Worm (Caenorhabditis elegans) whole organism, L1 larva: ENCODE results near the gene T26G10.4.
A peak's percentile ranks its signal among the peaks of the same experiment; 100 is the strongest.

ENCODE experiments used
- C16A3.4 ChIP-seq: fragments of 150-350 bp; optimal IDR thresholded peaks from 2 replicates; lab custom pipeline; 2014; ENCODE audit warnings: missing biosample characterization, missing genetic modification characterization
- C34B4.2 ChIP-seq: sonication (generic microtip); optimal IDR thresholded peaks from 2 replicates; lab custom pipeline; 2017; ENCODE audit warnings: mild to moderate bottlenecking, missing genetic modification characterization, missing compliant biosample characterization
- Y116A8C.19 ChIP-seq: sonication (generic microtip); optimal IDR thresholded peaks from 2 replicates; lab custom pipeline; 2016; ENCODE audit warnings: missing compliant biosample characterization, missing genetic modification characterization, borderline replicate concordance
- blmp-1 ChIP-seq: fragments of 150-350 bp; optimal IDR thresholded peaks from 2 replicates; lab custom pipeline; 2014; ENCODE audit warnings: missing biosample characterization, missing genetic modification characterization
- ceh-82 ChIP-seq, 3 experiments: fragments of 150-350 bp in 1 of 3; sonication (generic microtip) in 2 of 3; optimal IDR thresholded peaks; 2 replicates each; lab custom pipeline; 2014 to 2017; ENCODE audit warnings: missing biosample characterization in 3 of 3, missing genetic modification characterization in 3 of 3
- ceh-88 ChIP-seq: fragments of 200-800 bp; sonication (Bioruptor generic); IDR thresholded peaks from 2 replicates; pipeline ENCODE4 v1.3.6; 2022; ENCODE audit warnings: missing genetic modification characterization, missing compliant biosample characterization
- dpl-1 ChIP-seq, 3 experiments: fragments of 150-350 bp in 2 of 3; sonication (generic microtip) in 1 of 3; optimal IDR thresholded peaks; 2 replicates each; lab custom pipeline; 2014 to 2017; ENCODE audit warnings: missing biosample characterization in 3 of 3, missing genetic modification characterization in 3 of 3, missing genetic modification reagents in 3 of 3
- dsc-1 ChIP-seq: sonication (generic microtip); optimal IDR thresholded peaks from 2 replicates; lab custom pipeline; 2016; ENCODE audit warnings: mild to moderate bottlenecking, missing genetic modification characterization, missing compliant biosample characterization
- efl-1 ChIP-seq, 4 experiments: fragments of 150-350 bp; optimal IDR thresholded peaks in 3 of 4; peaks in 1 of 4; 1 replicate in 1 of 4; 2 replicates in 3 of 4; lab custom pipeline; 2014; ENCODE audit warnings: missing biosample characterization in 2 of 4, missing genetic modification characterization in 2 of 4, missing genetic modification reagents in 2 of 4
- efl-3 ChIP-seq: fragments of 200-800 bp; sonication (Bioruptor generic); optimal IDR thresholded peaks from 2 replicates; lab custom pipeline; 2018; ENCODE audit warnings: mild to moderate bottlenecking, missing genetic modification characterization, missing compliant biosample characterization
- egl-13 ChIP-seq: sonication (generic microtip); optimal IDR thresholded peaks from 2 replicates; lab custom pipeline; 2016; ENCODE audit warnings: missing genotype, missing genetic modification reagents, missing genetic modification characterization, missing compliant biosample characterization
- egl-27 ChIP-seq, 2 experiments: fragments of 150-350 bp in 1 of 2; sonication (generic microtip); optimal IDR thresholded peaks; 3 replicates each; lab custom pipeline; 2017 to 2018; ENCODE audit warnings: missing biosample characterization in 2 of 2, missing genetic modification characterization in 2 of 2, missing genetic modification reagents in 2 of 2
- elt-2 ChIP-seq: sonication (generic microtip); optimal IDR thresholded peaks from 2 replicates; lab custom pipeline; 2016; ENCODE audit warnings: missing genetic modification characterization, mild to moderate bottlenecking, inconsistent platforms, missing compliant biosample characterization, missing genetic modification reagents
- fkh-4 ChIP-seq: sonication (generic microtip); optimal IDR thresholded peaks from 2 replicates; lab custom pipeline; 2016; ENCODE audit warnings: missing compliant biosample characterization, missing genetic modification characterization, borderline replicate concordance
- fkh-8 ChIP-seq: sonication (generic microtip); optimal IDR thresholded peaks from 2 replicates; lab custom pipeline; 2016; ENCODE audit warnings: mild to moderate bottlenecking, missing genetic modification characterization, missing compliant biosample characterization
- fos-1 ChIP-seq: fragments of 150-350 bp; optimal IDR thresholded peaks from 2 replicates; lab custom pipeline; 2014; ENCODE audit warnings: missing biosample characterization, missing genetic modification characterization
- grh-1 ChIP-seq: fragments of 200-800 bp; sonication (Bioruptor generic); IDR thresholded peaks from 2 replicates; pipeline ENCODE4 v1.3.6; 2022; ENCODE audit warnings: missing genetic modification reagents, missing genetic modification characterization, missing compliant biosample characterization
- hlh-17 ChIP-seq: fragments of 200-800 bp; sonication (Bioruptor generic); optimal IDR thresholded peaks from 2 replicates; lab custom pipeline; 2018; ENCODE audit warnings: missing genetic modification characterization, mild to moderate bottlenecking, missing compliant biosample characterization, moderate library complexity, borderline replicate concordance
- hpl-2 ChIP-seq: fragments of 150-350 bp; optimal IDR thresholded peaks from 2 replicates; lab custom pipeline; 2014; ENCODE audit warnings: missing biosample characterization, missing genetic modification reagents, missing genetic modification characterization
- isw-1 ChIP-seq: fragments of 200-800 bp; sonication (Bioruptor generic); IDR thresholded peaks from 2 replicates; pipeline ENCODE4 v1.3.6; 2022; ENCODE audit warnings: missing genetic modification characterization, missing compliant biosample characterization
- lin-13 ChIP-seq: fragments of 150-350 bp; optimal IDR thresholded peaks from 2 replicates; lab custom pipeline; 2014; ENCODE audit warnings: missing biosample characterization, missing genetic modification reagents, missing genetic modification characterization
- lin-14 ChIP-seq: fragments of 200-800 bp; sonication (Bioruptor generic); optimal IDR thresholded peaks from 2 replicates; lab custom pipeline; 2018; ENCODE audit warnings: mild to moderate bottlenecking, missing genetic modification characterization, moderate library complexity, missing compliant biosample characterization
- lin-15B ChIP-seq: fragments of 150-350 bp; sonication (generic microtip); optimal IDR thresholded peaks from 3 replicates; lab custom pipeline; 2014; ENCODE audit warnings: missing biosample characterization, missing genetic modification characterization
- lin-35 ChIP-seq, 2 experiments: fragments of 150-350 bp; optimal IDR thresholded peaks; 2 replicates each; lab custom pipeline; 2014; ENCODE audit warnings: missing biosample characterization in 2 of 2, missing genetic modification characterization in 2 of 2, missing genetic modification reagents in 2 of 2
- lin-39 ChIP-seq: fragments of 150-350 bp; optimal IDR thresholded peaks from 2 replicates; lab custom pipeline; 2014; ENCODE audit warnings: missing biosample characterization, missing genetic modification reagents, missing genetic modification characterization
- lir-3 ChIP-seq: sonication (generic microtip); optimal IDR thresholded peaks from 2 replicates; lab custom pipeline; 2016; ENCODE audit warnings: mild to moderate bottlenecking, missing genetic modification characterization, moderate library complexity, missing compliant biosample characterization; ENCODE audit not compliant: poor library complexity
- lsy-2 ChIP-seq, 2 experiments: fragments of 150-350 bp; optimal IDR thresholded peaks; 2 replicates each; lab custom pipeline; 2014; ENCODE audit warnings: missing biosample characterization in 2 of 2, missing genetic modification characterization in 2 of 2
- mab-9 ChIP-seq: fragments of 200-800 bp; sonication (Bioruptor generic); IDR thresholded peaks from 2 replicates; pipeline ENCODE4 v1.3.6; 2022; ENCODE audit warnings: missing genetic modification reagents, missing genetic modification characterization, missing compliant biosample characterization
- mdl-1 ChIP-seq, 2 experiments: fragments of 150-350 bp; optimal IDR thresholded peaks; 2 replicates each; lab custom pipeline; 2014 to 2017; ENCODE audit warnings: missing biosample characterization in 2 of 2, missing genetic modification characterization in 2 of 2, inconsistent platforms in 1 of 2
- mep-1 ChIP-seq: fragments of 150-350 bp; optimal IDR thresholded peaks from 2 replicates; lab custom pipeline; 2014; ENCODE audit warnings: missing biosample characterization, missing genetic modification characterization
- nhr-19 ChIP-seq: fragments of 200-800 bp; sonication (Bioruptor generic); conservative IDR thresholded peaks from 2 replicates; pipeline ENCODE4 v1.3.6; 2022; ENCODE audit warnings: missing genetic modification characterization, missing compliant biosample characterization
- nhr-20 ChIP-seq: sonication (generic microtip); optimal IDR thresholded peaks from 2 replicates; lab custom pipeline; 2016; ENCODE audit warnings: mild to moderate bottlenecking, missing genetic modification characterization, missing compliant biosample characterization
- nhr-28 ChIP-seq: fragments of 150-350 bp; optimal IDR thresholded peaks from 2 replicates; lab custom pipeline; 2014; ENCODE audit warnings: missing biosample characterization, missing genetic modification characterization
- nhr-47 ChIP-seq: sonication (generic microtip); optimal IDR thresholded peaks from 2 replicates; lab custom pipeline; 2016; ENCODE audit warnings: mild to moderate bottlenecking, missing genetic modification characterization, moderate library complexity, missing compliant biosample characterization
- nhr-77 ChIP-seq: fragments of 150-350 bp; optimal IDR thresholded peaks from 2 replicates; lab custom pipeline; 2014; ENCODE audit warnings: missing biosample characterization, missing genetic modification characterization
- nhr-85 ChIP-seq: sonication (generic microtip); peaks from one replicate; lab custom pipeline; 2016; ENCODE audit warnings: missing genetic modification characterization, inconsistent platforms, missing compliant biosample characterization
- nhr-90 ChIP-seq: sonication (generic microtip); optimal IDR thresholded peaks from 2 replicates; lab custom pipeline; 2016; ENCODE audit warnings: mild to moderate bottlenecking, missing genetic modification characterization, missing compliant biosample characterization; ENCODE audit not compliant: poor library complexity
- pag-3 ChIP-seq: sonication (generic microtip); optimal IDR thresholded peaks from 2 replicates; lab custom pipeline; 2017; ENCODE audit warnings: missing genetic modification characterization, mild to moderate bottlenecking, missing compliant biosample characterization, antibody characterized with exemption, borderline replicate concordance; ENCODE audit not compliant: insufficient read depth
- snu-23 ChIP-seq: sonication (generic microtip); optimal IDR thresholded peaks from 2 replicates; lab custom pipeline; 2016; ENCODE audit warnings: missing genetic modification characterization, missing compliant biosample characterization
- sup-37 ChIP-seq: fragments of 200-800 bp; sonication (Bioruptor generic); optimal IDR thresholded peaks from 2 replicates; lab custom pipeline; 2018; ENCODE audit warnings: mild to moderate bottlenecking, missing genetic modification characterization, missing compliant biosample characterization
- swsn-7 ChIP-seq: sonication (generic microtip); optimal IDR thresholded peaks from 2 replicates; lab custom pipeline; 2016; ENCODE audit warnings: missing genetic modification characterization, missing compliant biosample characterization
- tbx-2 ChIP-seq: sonication (generic microtip); optimal IDR thresholded peaks from 2 replicates; lab custom pipeline; 2016; ENCODE audit warnings: missing genetic modification characterization, missing compliant biosample characterization
- tlp-1 ChIP-seq: fragments of 150-350 bp; optimal IDR thresholded peaks from 2 replicates; lab custom pipeline; 2014; ENCODE audit warnings: missing biosample characterization, missing genetic modification characterization
- unc-30 ChIP-seq: sonication (generic microtip); optimal IDR thresholded peaks from 2 replicates; lab custom pipeline; 2017; ENCODE audit warnings: missing biosample characterization, missing genetic modification characterization
- unc-62 ChIP-seq: fragments of 150-350 bp; optimal IDR thresholded peaks from 2 replicates; lab custom pipeline; 2014; ENCODE audit warnings: missing biosample characterization, missing genetic modification reagents, missing genetic modification characterization
- unc-86 ChIP-seq: sonication (generic microtip); optimal IDR thresholded peaks from 2 replicates; lab custom pipeline; 2016; ENCODE audit warnings: missing genetic modification characterization, missing compliant biosample characterization
- zag-1 ChIP-seq: fragments of 150-350 bp; optimal IDR thresholded peaks from 2 replicates; lab custom pipeline; 2014; ENCODE audit warnings: missing biosample characterization, missing genetic modification characterization
- ztf-11 ChIP-seq, 2 experiments: sonication (generic microtip); optimal IDR thresholded peaks; 2 replicates each; lab custom pipeline; 2016 to 2017; ENCODE audit warnings: missing genetic modification characterization in 2 of 2, missing biosample characterization in 1 of 2, missing compliant biosample characterization in 1 of 2
- ztf-4 ChIP-seq: fragments of 150-350 bp; optimal IDR thresholded peaks from 2 replicates; lab custom pipeline; 2014; ENCODE audit warnings: missing biosample characterization, missing genetic modification characterization

The T26G10.4 gene

ce11 chrIII:9390924-9391323, 29.4 kb upstream of the T26G10.4 start (continued):
- no peak for TF ChIP-seq unc-62
- peak; percentile 77 for TF ChIP-seq lin-14
- no peak for TF ChIP-seq egl-27 (tag; optimal IDR thresholded peaks at IDR 0.05; lab: Kevin White, UChicago)
- TF ChIP-seq lsy-2 (tag; optimal IDR thresholded peaks at IDR 0.05; lab: Kevin White, UChicago): peak; percentile 30 to 41
- no peak for TF ChIP-seq unc-30
- peak; percentile 17 for TF ChIP-seq nhr-47 (tag; lab: Kevin White, UChicago)
- TF ChIP-seq lin-39 (tag; lab: Kevin White, UChicago): no peak
- TF ChIP-seq unc-86 (tag; lab: Kevin White, UChicago): peak; percentile 1
- peak; percentile 10 for TF ChIP-seq snu-23 (GFP tag; lab: Kevin White, UChicago)
- peak; percentile 4 to 23 for TF ChIP-seq lin-35 (GFP tag; optimal IDR thresholded peaks at IDR 0.05; lab: Kevin White, UChicago)
- no peak for TF ChIP-seq egl-13 (tag; lab: Kevin White, UChicago)
- TF ChIP-seq C34B4.2 (tag; lab: Kevin White, UChicago): no peak
- peak; percentile 70 for TF ChIP-seq blmp-1 (tag; lab: Kevin White, UChicago)
- peak in 2 of 3 experiments; percentile 9 to 46 for TF ChIP-seq dpl-1 (GFP tag; optimal IDR thresholded peaks at IDR 0.05; lab: Kevin White, UChicago)
- no peak for TF ChIP-seq dsc-1 (tag; lab: Kevin White, UChicago)
- no peak for TF ChIP-seq grh-1
- TF ChIP-seq lir-3 (tag; lab: Kevin White, UChicago): no peak
- TF ChIP-seq nhr-77 (tag; lab: Kevin White, UChicago): no peak
- TF ChIP-seq nhr-85 (tag; lab: Kevin White, UChicago): no peak
- no peak for TF ChIP-seq hlh-17 (GFP tag; lab: Kevin White, UChicago)
- TF ChIP-seq pag-3 (tag; lab: Kevin White, UChicago): peak; percentile 13
- TF ChIP-seq fkh-8 (tag; lab: Kevin White, UChicago): peak; percentile 41
- no peak for TF ChIP-seq C16A3.4 (tag; lab: Kevin White, UChicago)
- TF ChIP-seq zag-1 (tag; lab: Kevin White, UChicago): no peak
- no peak for TF ChIP-seq tlp-1 (tag; lab: Kevin White, UChicago)
- no peak for TF ChIP-seq mab-9 (GFP tag; lab: Robert Waterston, UW)
- no peak for TF ChIP-seq sup-37 (GFP tag; lab: Kevin White, UChicago)
- TF ChIP-seq nhr-28: no peak
- peak; percentile 3 to 35 for TF ChIP-seq efl-1 (optimal IDR thresholded peaks at IDR 0.05; lab: Kevin White, UChicago)
- TF ChIP-seq efl-1 (GFP tag; optimal IDR thresholded peaks at IDR 0.05 in 1 of 2; lab: Kevin White, UChicago): peak; percentile 41 to 84
- no peak for TF ChIP-seq nhr-90 (tag; lab: Kevin White, UChicago)
- TF ChIP-seq ztf-4 (tag; lab: Kevin White, UChicago): no peak
- peak in 1 of 3 experiments; percentile 0 for TF ChIP-seq ceh-82 (tag; optimal IDR thresholded peaks at IDR 0.05; lab: Kevin White, UChicago)
- no peak for TF ChIP-seq fos-1 (tag; lab: Kevin White, UChicago)
- peak; percentile 18 for TF ChIP-seq mep-1
- TF ChIP-seq elt-2 (tag; lab: Kevin White, UChicago): no peak
- no peak for TF ChIP-seq ceh-88
- no peak for TF ChIP-seq efl-3
- TF ChIP-seq ztf-11 (tag; optimal IDR thresholded peaks at IDR 0.05; lab: Kevin White, UChicago): no peak
- TF ChIP-seq nhr-19: no peak
- TF ChIP-seq, all 84 proteins: peak for 17

ce11 chrIII:9393114-9393780, 27.1 kb upstream of the T26G10.4 start, which contains the start of the genes gpr-2 and rgr-1:
gpr-2 (minus strand) TSS chrIII:9393164.
rgr-1 (plus strand) TSS chrIII:9393730.
- peak; percentile 26 for TF ChIP-seq dsc-1 (tag; lab: Kevin White, UChicago)
- TF ChIP-seq tbx-2 (tag; lab: Kevin White, UChicago): no peak
- TF ChIP-seq unc-30: no peak
- no peak for TF ChIP-seq tlp-1 (tag; lab: Kevin White, UChicago)
- peak; percentile 23 for TF ChIP-seq lin-15B (tag; lab: Kevin White, UChicago)
- TF ChIP-seq fos-1 (tag; lab: Kevin White, UChicago): no peak
- no peak for TF ChIP-seq Y116A8C.19 (tag; lab: Kevin White, UChicago)
- TF ChIP-seq lin-13: no peak
- TF ChIP-seq hpl-2 (GFP tag; lab: Kevin White, UChicago): no peak
- no peak for TF ChIP-seq fkh-4 (tag; lab: Kevin White, UChicago)
- peak; percentile 59 to 88 for TF ChIP-seq efl-1 (optimal IDR thresholded peaks at IDR 0.05; lab: Kevin White, UChicago)
- TF ChIP-seq efl-1 (GFP tag; optimal IDR thresholded peaks at IDR 0.05 in 1 of 2; lab: Kevin White, UChicago): peak; percentile 88 to 99
- no peak for TF ChIP-seq ztf-4 (tag; lab: Kevin White, UChicago)
- TF ChIP-seq isw-1 (GFP tag; lab: Robert Waterston, UW): peak; percentile 11; the same call in 1 of the 2 replicates
- TF ChIP-seq nhr-20 (tag; lab: Kevin White, UChicago): no peak
- TF ChIP-seq grh-1: no peak
- TF ChIP-seq swsn-7 (tag; lab: Kevin White, UChicago): peak; percentile 40
- TF ChIP-seq mdl-1 (tag; optimal IDR thresholded peaks at IDR 0.05; lab: Kevin White, UChicago): peak in 1 of 2 experiments; percentile 23
- no peak for TF ChIP-seq snu-23 (GFP tag; lab: Kevin White, UChicago)
